Fruit fly (Drosophila melanogaster): ENCODE measurements around the gene CG15570.

CG15570 gene

DNA sequence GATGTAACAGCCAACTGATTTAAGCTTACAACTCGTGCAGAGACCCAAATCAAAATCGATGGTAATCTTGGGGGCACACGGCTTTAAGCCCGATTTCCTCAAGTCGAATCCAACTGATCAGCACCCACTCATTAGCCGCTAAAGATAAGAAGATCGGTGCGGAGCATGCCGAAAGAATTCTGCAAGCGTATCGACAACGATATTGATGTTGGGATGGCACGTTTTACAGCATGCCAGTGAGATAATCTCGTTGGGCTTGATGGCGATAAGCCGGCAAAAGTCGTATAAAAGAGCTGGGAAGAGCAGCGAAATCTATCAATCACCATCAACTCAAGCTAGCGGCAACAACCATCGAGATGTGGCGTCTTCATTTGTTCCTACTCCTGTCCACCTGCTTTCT, at the start of gene CG15570:
Gene CG15570 (plus strand): TSS at position 301 of the 400 bp plus-strand sequence.
- TF ChIP-seq tj (GFP tag; optimal IDR thresholded peaks at IDR 0.05) = no peak
- TF ChIP-seq CG7045 (GFP tag; optimal IDR thresholded peaks at IDR 0.05) = no peak
- TF ChIP-seq kay (GFP tag; ENCODE audit: borderline replicate concordance) = no peak
- no peak for TF ChIP-seq Mnt (GFP tag; optimal IDR thresholded peaks at IDR 0.05)
- TF ChIP-seq Crg-1 (GFP tag; optimal IDR thresholded peaks at IDR 0.05) = no peak
- TF ChIP-seq cic (GFP tag; optimal IDR thresholded peaks at IDR 0.05) = no peak
- TF ChIP-seq cnc (optimal IDR thresholded peaks at IDR 0.05) = no peak
- TF ChIP-seq Hr96 (GFP tag; optimal IDR thresholded peaks at IDR 0.05) = no peak
- TF ChIP-seq toe (GFP tag; optimal IDR thresholded peaks at IDR 0.05) = no peak
- no peak for TF ChIP-seq CG7101 (tag; optimal IDR thresholded peaks at IDR 0.05)
- TF ChIP-seq CG5204 (GFP tag; optimal IDR thresholded peaks at IDR 0.05) = no peak
- no peak for TF ChIP-seq CG12768 (GFP tag; optimal IDR thresholded peaks at IDR 0.05)
- no peak for TF ChIP-seq CG1620 (GFP tag; optimal IDR thresholded peaks at IDR 0.05)
- TF ChIP-seq ovo (GFP tag; optimal IDR thresholded peaks at IDR 0.05) = no peak
- no peak for TF ChIP-seq Clk (GFP tag; optimal IDR thresholded peaks at IDR 0.05)
- no peak for TF ChIP-seq pad (GFP tag; optimal IDR thresholded peaks at IDR 0.05)
- no peak for TF ChIP-seq CG33017 (tag; optimal IDR thresholded peaks at IDR 0.05)
- no peak for TF ChIP-seq bab1 (GFP tag; optimal IDR thresholded peaks at IDR 0.05)

- TF ChIP-seq pad (GFP tag; optimal IDR thresholded peaks at IDR 0.05) = no peak
- TF ChIP-seq CG33017 (tag; optimal IDR thresholded peaks at IDR 0.05) = no peak
- no peak for TF ChIP-seq CG7101 (tag; optimal IDR thresholded peaks at IDR 0.05)
- TF ChIP-seq CG5204 (GFP tag; optimal IDR thresholded peaks at IDR 0.05) = no peak
- TF ChIP-seq Mnt (GFP tag; optimal IDR thresholded peaks at IDR 0.05) = no peak
- no peak for TF ChIP-seq CG1620 (GFP tag; optimal IDR thresholded peaks at IDR 0.05)
- TF ChIP-seq CG11617 (GFP tag; optimal IDR thresholded peaks at IDR 0.05) = no peak
These were observed 47.5 kb upstream of the CG15570 start for dm6 chrX:4170492-4170891.

DNA sequence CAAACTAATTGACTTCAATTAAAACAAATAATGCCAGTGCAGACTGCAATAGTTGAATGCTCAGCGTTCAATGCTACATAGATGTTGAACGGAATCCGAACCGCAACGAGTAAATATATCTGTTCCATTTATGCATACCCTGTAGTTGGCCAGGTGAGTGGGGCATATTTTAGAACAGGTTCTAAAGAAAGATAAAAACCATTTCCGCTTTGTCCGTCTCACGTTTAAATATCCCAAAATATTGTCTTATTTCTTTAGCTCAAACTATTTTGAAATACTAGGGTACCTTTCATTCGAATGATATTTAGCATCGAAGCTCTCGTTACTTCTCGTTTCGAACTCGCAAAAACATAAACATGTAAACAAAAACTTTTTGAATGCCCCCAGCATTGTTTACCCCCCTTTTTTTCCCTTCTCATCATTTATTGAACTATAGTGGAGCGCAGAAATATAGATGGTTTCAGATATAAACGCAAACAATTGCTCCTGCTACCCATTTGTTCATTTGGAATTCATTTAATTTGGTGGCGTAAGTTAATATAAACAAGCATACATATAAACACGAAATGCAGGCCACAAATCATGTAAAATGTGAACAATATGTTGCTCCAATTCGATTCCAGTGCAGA, 45.7 kb upstream of the CG15570 start:
- TF ChIP-seq kay (GFP tag; ENCODE audit: borderline replicate concordance) (no peak), ovo (GFP tag; optimal IDR thresholded peaks at IDR 0.05) (no peak), Crg-1 (GFP tag; optimal IDR thresholded peaks at IDR 0.05) (no peak), CG1620 (GFP tag; optimal IDR thresholded peaks at IDR 0.05) (no peak), Clk (GFP tag; optimal IDR thresholded peaks at IDR 0.05) (no peak), bab1 (GFP tag; optimal IDR thresholded peaks at IDR 0.05) (no peak), CG7045 (GFP tag; optimal IDR thresholded peaks at IDR 0.05) (no peak), CG11617 (GFP tag; optimal IDR thresholded peaks at IDR 0.05) (no peak), CG5204 (GFP tag; optimal IDR thresholded peaks at IDR 0.05) (no peak)

- TF ChIP-seq Clk (GFP tag; optimal IDR thresholded peaks at IDR 0.05) (no peak), Hr96 (GFP tag; optimal IDR thresholded peaks at IDR 0.05) (no peak), kay (GFP tag; ENCODE audit: borderline replicate concordance) (no peak), pad (GFP tag; optimal IDR thresholded peaks at IDR 0.05) (no peak), CG7045 (GFP tag; optimal IDR thresholded peaks at IDR 0.05) (no peak), CG1620 (GFP tag; optimal IDR thresholded peaks at IDR 0.05) (no peak), CG33017 (tag; optimal IDR thresholded peaks at IDR 0.05) (no peak), CG14711 (tag; optimal IDR thresholded peaks at IDR 0.05) (no peak), tj (GFP tag; optimal IDR thresholded peaks at IDR 0.05) (no peak), cnc (optimal IDR thresholded peaks at IDR 0.05) (no peak), cic (GFP tag; optimal IDR thresholded peaks at IDR 0.05) (no peak), CG11617 (GFP tag; optimal IDR thresholded peaks at IDR 0.05) (no peak), CG7101 (tag; optimal IDR thresholded peaks at IDR 0.05) (no peak), toe (GFP tag; optimal IDR thresholded peaks at IDR 0.05) (no peak), ovo (GFP tag; optimal IDR thresholded peaks at IDR 0.05) (no peak), bab1 (GFP tag; optimal IDR thresholded peaks at IDR 0.05) (no peak)
These were observed 44.6 kb upstream of the CG15570 start for dm6 chrX:4173381-4173780.

- no peak for TF ChIP-seq bab1 (GFP tag; optimal IDR thresholded peaks at IDR 0.05)
- TF ChIP-seq cnc (optimal IDR thresholded peaks at IDR 0.05) = no peak
- no peak for TF ChIP-seq CG14711 (tag; optimal IDR thresholded peaks at IDR 0.05)
- TF ChIP-seq CG12768 (GFP tag; optimal IDR thresholded peaks at IDR 0.05) = no peak
- no peak for TF ChIP-seq ovo (GFP tag; optimal IDR thresholded peaks at IDR 0.05)
- no peak for TF ChIP-seq CG7045 (GFP tag; optimal IDR thresholded peaks at IDR 0.05)
- no peak for TF ChIP-seq CG33017 (tag; optimal IDR thresholded peaks at IDR 0.05)
- TF ChIP-seq Mnt (GFP tag; optimal IDR thresholded peaks at IDR 0.05) = no peak
- no peak for TF ChIP-seq Clk (GFP tag; optimal IDR thresholded peaks at IDR 0.05)
- no peak for TF ChIP-seq CG11617 (GFP tag; optimal IDR thresholded peaks at IDR 0.05)
- TF ChIP-seq tj (GFP tag; optimal IDR thresholded peaks at IDR 0.05) = no peak
- TF ChIP-seq cic (GFP tag; optimal IDR thresholded peaks at IDR 0.05) = no peak
- TF ChIP-seq CG7101 (tag; optimal IDR thresholded peaks at IDR 0.05) = no peak
- no peak for TF ChIP-seq pad (GFP tag; optimal IDR thresholded peaks at IDR 0.05)
- no peak for TF ChIP-seq Hr96 (GFP tag; optimal IDR thresholded peaks at IDR 0.05)
- TF ChIP-seq CG5204 (GFP tag; optimal IDR thresholded peaks at IDR 0.05) = no peak
- TF ChIP-seq Crg-1 (GFP tag; optimal IDR thresholded peaks at IDR 0.05) = no peak
- no peak for TF ChIP-seq CG1620 (GFP tag; optimal IDR thresholded peaks at IDR 0.05)
These were observed 42.2 kb upstream of the CG15570 start for dm6 chrX:4175805-4176204.

DNA sequence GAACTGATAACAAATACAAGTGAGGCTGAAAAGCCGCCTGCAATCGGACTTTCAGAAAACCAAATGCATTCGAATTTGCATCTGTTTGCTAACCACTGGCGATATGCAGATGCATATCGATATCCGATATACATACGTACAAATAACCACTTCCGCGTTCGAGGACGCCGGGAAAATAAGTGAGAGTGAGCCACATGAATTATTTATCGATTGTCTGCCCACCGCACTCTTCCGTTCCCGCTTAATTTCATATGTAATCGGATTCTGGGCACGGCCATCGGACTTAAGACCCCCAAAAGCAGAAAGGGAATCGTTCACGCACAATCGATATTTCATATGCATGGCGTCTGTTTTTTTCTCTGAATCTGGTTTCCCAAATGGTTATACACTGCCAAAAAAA, 40.2 kb upstream of the CG15570 start:
- TF ChIP-seq cic (GFP tag; optimal IDR thresholded peaks at IDR 0.05) (no peak), Clk (GFP tag; optimal IDR thresholded peaks at IDR 0.05) (no peak)

DNA sequence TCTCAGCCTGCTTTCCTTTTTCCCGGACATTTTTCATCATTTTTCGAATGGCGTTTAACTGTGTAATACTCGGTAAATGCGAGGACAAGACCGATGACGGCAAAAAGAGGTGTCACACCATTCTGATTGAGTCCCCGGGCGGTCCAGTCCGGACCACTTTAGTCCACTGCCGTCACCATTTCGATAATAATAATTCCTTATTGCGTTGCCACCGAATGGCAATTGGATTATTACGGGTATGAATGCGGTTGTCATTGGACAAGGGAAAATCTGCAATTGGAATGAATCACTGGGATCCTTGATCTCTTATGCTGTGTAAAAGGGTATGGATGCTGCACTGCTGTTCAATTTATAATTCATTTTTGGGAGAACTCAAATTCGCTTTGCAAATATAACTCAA, 39.2 kb upstream of the CG15570 start:
- TF ChIP-seq CG11617 (GFP tag; optimal IDR thresholded peaks at IDR 0.05) = no peak
- TF ChIP-seq pad (GFP tag; optimal IDR thresholded peaks at IDR 0.05) = no peak
- no peak for TF ChIP-seq Crg-1 (GFP tag; optimal IDR thresholded peaks at IDR 0.05)
- no peak for TF ChIP-seq CG14711 (tag; optimal IDR thresholded peaks at IDR 0.05)
